Fruit fly (Drosophila melanogaster) whole organism, embryonic: ENCODE data around the gene UQCR-Q.
A peak's percentile ranks its signal among the peaks of the same experiment; 100 is the strongest.

Source experiments
- Atf6 ChIP-seq: fragments of 200-800 bp; sonication (Bioruptor generic); IDR thresholded peaks from 2 replicates; pipeline ENCODE4 v1.3.6; 2022; ENCODE audit warnings: missing biosample characterization, missing genetic modification characterization
- CG1024 ChIP-seq: fragments of 200-800 bp; sonication (Bioruptor generic); IDR thresholded peaks from 2 replicates; pipeline ENCODE4 v1.3.6; 2022; ENCODE audit warnings: missing biosample characterization, missing genetic modification characterization
- CG11093 ChIP-seq: fragments of 200-800 bp; sonication (Bioruptor generic); IDR thresholded peaks from 3 replicates; pipeline ENCODE4 v1.3.6; 2022; ENCODE audit warnings: missing biosample characterization, missing genetic modification characterization
- CG12071 ChIP-seq: fragments of 200-800 bp; sonication (Bioruptor generic); optimal IDR thresholded peaks from 3 replicates; lab custom pipeline; 2018; ENCODE audit warnings: missing biosample characterization, mild to moderate bottlenecking, missing genetic modification characterization
- CG13296 ChIP-seq: fragments of 200-800 bp; sonication (Bioruptor generic); optimal IDR thresholded peaks from 3 replicates; lab custom pipeline; 2018; ENCODE audit warnings: missing biosample characterization, mild to moderate bottlenecking, missing genetic modification characterization
- CG13894 ChIP-seq: fragments of 200-800 bp; sonication (Bioruptor generic); optimal IDR thresholded peaks from 3 replicates; lab custom pipeline; 2018; ENCODE audit warnings: missing biosample characterization, mild to moderate bottlenecking, missing genetic modification characterization, moderate library complexity
- CG14710 ChIP-seq: fragments of 200-800 bp; sonication (Bioruptor generic); optimal IDR thresholded peaks from 3 replicates; lab custom pipeline; 2019; ENCODE audit warnings: missing biosample characterization, mild to moderate bottlenecking, missing genetic modification characterization, moderate library complexity
- CG32767 ChIP-seq: fragments of 200-800 bp; sonication (Bioruptor generic); IDR thresholded peaks from 2 replicates; pipeline ENCODE4 v1.3.6; 2022; ENCODE audit warnings: missing biosample characterization, missing genetic modification characterization
- CG4854 ChIP-seq: fragments of 200-800 bp; sonication (Bioruptor generic); optimal IDR thresholded peaks from 2 replicates; lab custom pipeline; 2016; ENCODE audit warnings: missing biosample characterization, missing genetic modification characterization, inconsistent platforms
- CG6654 ChIP-seq: fragments of 200-800 bp; sonication (Bioruptor generic); optimal IDR thresholded peaks from 2 replicates; lab custom pipeline; 2017; ENCODE audit warnings: missing biosample characterization, mild to moderate bottlenecking, missing genetic modification characterization
- CG7745 ChIP-seq: fragments of 200-800 bp; sonication (Bioruptor generic); optimal IDR thresholded peaks from 2 replicates; lab custom pipeline; 2018; ENCODE audit warnings: missing biosample characterization, mild to moderate bottlenecking, missing genetic modification characterization, moderate library complexity
- CG7928 ChIP-seq: fragments of 200-800 bp; sonication (Bioruptor generic); optimal IDR thresholded peaks from 2 replicates; lab custom pipeline; 2017; ENCODE audit warnings: missing biosample characterization, mild to moderate bottlenecking, missing genetic modification characterization
- CG9727 ChIP-seq: fragments of 200-800 bp; sonication (Bioruptor generic); optimal IDR thresholded peaks from 3 replicates; lab custom pipeline; 2017; ENCODE audit warnings: missing biosample characterization, mild to moderate bottlenecking, missing genetic modification characterization
- Dbx ChIP-seq: fragments of 200-800 bp; sonication (Bioruptor generic); IDR thresholded peaks from 3 replicates; pipeline ENCODE4 v1.3.6; 2022; ENCODE audit warnings: missing biosample characterization, missing genetic modification characterization
- Dip2 ChIP-seq: fragments of 200-800 bp; sonication (Bioruptor generic); IDR thresholded peaks from 2 replicates; pipeline ENCODE4 v1.3.6; 2022; ENCODE audit warnings: missing biosample characterization, missing genetic modification characterization
- Dll ChIP-seq: fragments of 200-800 bp; sonication (Bioruptor generic); IDR thresholded peaks from 4 replicates; pipeline ENCODE4 v1.3.6; 2022; ENCODE audit warnings: missing biosample characterization, missing genetic modification characterization; ENCODE audit not compliant: partially characterized antibody
- Doc3 ChIP-seq: fragments of 200-800 bp; sonication (Bioruptor generic); IDR thresholded peaks from 3 replicates; pipeline ENCODE4 v1.3.6; 2022; ENCODE audit warnings: missing biosample characterization, missing genetic modification characterization; ENCODE audit not compliant: partially characterized antibody
- Eip74EF ChIP-seq, 2 experiments: fragments of 200-800 bp in 1 of 2; fragments of >200 bp in 1 of 2; sonication (Bioruptor generic) in 1 of 2; optimal IDR thresholded peaks; 2 replicates each; lab custom pipeline; 2017 to 2019; ENCODE audit warnings: missing biosample characterization in 2 of 2, missing genetic modification characterization in 2 of 2, mild to moderate bottlenecking in 1 of 2, moderate library complexity in 1 of 2
- HLH3B ChIP-seq: fragments of 200-800 bp; sonication (Bioruptor generic); IDR thresholded peaks from 2 replicates; pipeline ENCODE4 v1.3.6; 2022; ENCODE audit warnings: missing biosample characterization, missing genetic modification characterization
- HLH4C ChIP-seq: fragments of 200-800 bp; sonication (Bioruptor generic); IDR thresholded peaks from 3 replicates; pipeline ENCODE4 v1.3.6; 2022; ENCODE audit warnings: missing biosample characterization, missing genetic modification characterization; ENCODE audit not compliant: partially characterized antibody
- HmgD ChIP-seq: fragments of 200-800 bp; sonication (Bioruptor generic); optimal IDR thresholded peaks from 3 replicates; lab custom pipeline; 2016; ENCODE audit warnings: missing biosample characterization, missing genetic modification characterization
- Meics ChIP-seq: fragments of 200-800 bp; sonication (Bioruptor generic); optimal IDR thresholded peaks from 2 replicates; lab custom pipeline; 2017; ENCODE audit warnings: missing biosample characterization, mild to moderate bottlenecking, missing genetic modification characterization
- Oli ChIP-seq: fragments of 200-800 bp; sonication (Bioruptor generic); optimal IDR thresholded peaks from 2 replicates; lab custom pipeline; 2018; ENCODE audit warnings: missing biosample characterization, mild to moderate bottlenecking, missing genetic modification characterization, moderate library complexity
- Scr ChIP-seq: fragments of 200-800 bp; sonication (Bioruptor generic); IDR thresholded peaks from 2 replicates; pipeline ENCODE4 v1.3.6; 2022; ENCODE audit warnings: missing biosample characterization, missing genetic modification characterization; ENCODE audit not compliant: partially characterized antibody
- Sin3A ChIP-seq: fragments of >200 bp; optimal IDR thresholded peaks from 2 replicates; lab custom pipeline; 2018
- Sry-β ChIP-seq: fragments of 200-800 bp; sonication (Bioruptor generic); optimal IDR thresholded peaks from 2 replicates; lab custom pipeline; 2018; ENCODE audit warnings: missing biosample characterization, mild to moderate bottlenecking, missing genetic modification characterization, moderate library complexity
- br ChIP-seq: fragments of >200 bp; optimal IDR thresholded peaks from 2 replicates; lab custom pipeline; 2017
- cato ChIP-seq: fragments of 200-800 bp; sonication (Bioruptor generic); optimal IDR thresholded peaks from 2 replicates; lab custom pipeline; 2016; ENCODE audit warnings: missing biosample characterization, missing genetic modification characterization, borderline replicate concordance
- dati ChIP-seq: fragments of 200-800 bp; sonication (Bioruptor generic); IDR thresholded peaks from 2 replicates; pipeline ENCODE4 v1.3.6; 2022; ENCODE audit warnings: missing biosample characterization, missing genetic modification characterization
- dmrt11E ChIP-seq: fragments of 200-800 bp; sonication (Bioruptor generic); optimal IDR thresholded peaks from 3 replicates; lab custom pipeline; 2018; ENCODE audit warnings: missing biosample characterization, mild to moderate bottlenecking, missing genetic modification characterization, moderate library complexity
- gem ChIP-seq: fragments of 200-800 bp; sonication (Bioruptor generic); optimal IDR thresholded peaks from 2 replicates; lab custom pipeline; 2019; ENCODE audit warnings: missing biosample characterization, mild to moderate bottlenecking, missing genetic modification characterization, moderate library complexity
- gfzf ChIP-seq: fragments of 200-800 bp; sonication (Bioruptor generic); optimal IDR thresholded peaks from 2 replicates; lab custom pipeline; 2016; ENCODE audit warnings: missing biosample characterization, mild to moderate bottlenecking, missing genetic modification characterization, moderate library complexity
- h ChIP-seq: fragments of >200 bp; optimal IDR thresholded peaks from 2 replicates; lab custom pipeline; 2017
- hkb ChIP-seq, 2 experiments: fragments of 200-800 bp in 1 of 2; fragments of >200 bp in 1 of 2; sonication (Bioruptor generic) in 1 of 2; IDR thresholded peaks in 1 of 2; optimal IDR thresholded peaks in 1 of 2; 2 replicates each; pipeline versions ENCODE4 v1.3.6 to Lab custom; 2017 to 2022; ENCODE audit warnings: missing biosample characterization in 1 of 2, missing genetic modification characterization in 1 of 2
- jing ChIP-seq: fragments of 200-800 bp; sonication (Bioruptor generic); optimal IDR thresholded peaks from 2 replicates; lab custom pipeline; 2018; ENCODE audit warnings: missing biosample characterization, mild to moderate bottlenecking, missing genetic modification characterization
- knrl ChIP-seq: fragments of 200-800 bp; sonication (Bioruptor generic); IDR thresholded peaks from 3 replicates; pipeline ENCODE4 v1.3.6; 2022; ENCODE audit warnings: missing biosample characterization, missing genetic modification characterization; ENCODE audit not compliant: partially characterized antibody
- odd ChIP-seq: fragments of 200-800 bp; sonication (Bioruptor generic); optimal IDR thresholded peaks from 2 replicates; lab custom pipeline; 2017; ENCODE audit warnings: missing biosample characterization, mild to moderate bottlenecking, missing genetic modification characterization
- prd ChIP-seq, 3 experiments: fragments of >200 bp in 2 of 3; fragments of 200-800 bp in 1 of 3; sonication (Bioruptor generic) in 1 of 3; optimal IDR thresholded peaks in 2 of 3; IDR thresholded peaks in 1 of 3; 2 replicates in 2 of 3; 3 replicates in 1 of 3; pipeline versions ENCODE4 v1.3.6 to Lab custom; 2017 to 2022; ENCODE audit warnings: missing biosample characterization in 1 of 3, missing genetic modification characterization in 1 of 3
- slp2 ChIP-seq: fragments of 200-800 bp; sonication (Bioruptor generic); optimal IDR thresholded peaks from 2 replicates; lab custom pipeline; 2016; ENCODE audit warnings: missing biosample characterization, missing genetic modification characterization
- sqz ChIP-seq: fragments of 200-800 bp; sonication (Bioruptor generic); optimal IDR thresholded peaks from 3 replicates; lab custom pipeline; 2018; ENCODE audit warnings: missing biosample characterization, mild to moderate bottlenecking, missing genetic modification characterization
- sr ChIP-seq: fragments of 200-800 bp; sonication (Bioruptor generic); IDR thresholded peaks from 3 replicates; pipeline ENCODE4 v1.3.6; 2022; ENCODE audit warnings: missing biosample characterization, missing genetic modification characterization
- trh ChIP-seq: fragments of 200-800 bp; sonication (Bioruptor generic); optimal IDR thresholded peaks from 2 replicates; lab custom pipeline; 2016; ENCODE audit warnings: missing biosample characterization, missing genetic modification characterization
- twi ChIP-seq: fragments of 200-800 bp; optimal IDR thresholded peaks from 2 replicates; lab custom pipeline; 2019; ENCODE audit warnings: missing biosample characterization, mild to moderate bottlenecking, missing genetic modification characterization, moderate library complexity
- vnd ChIP-seq: fragments of 200-800 bp; sonication (Bioruptor generic); IDR thresholded peaks from 3 replicates; pipeline ENCODE4 v1.3.6; 2022; ENCODE audit warnings: missing biosample characterization, missing genetic modification characterization; ENCODE audit not compliant: partially characterized antibody
- wdn ChIP-seq: fragments of 200-800 bp; sonication (Bioruptor generic); IDR thresholded peaks from 2 replicates; pipeline ENCODE4 v1.3.6; 2022; ENCODE audit warnings: missing biosample characterization, missing genetic modification characterization
- z ChIP-seq: fragments of 200-800 bp; sonication (Bioruptor generic); IDR thresholded peaks from 3 replicates; pipeline ENCODE4 v1.3.6; 2022; ENCODE audit warnings: missing biosample characterization, missing genetic modification characterization
- zen2 ChIP-seq: fragments of 200-800 bp; sonication (Bioruptor generic); IDR thresholded peaks from 3 replicates; pipeline ENCODE4 v1.3.6; 2022; ENCODE audit warnings: missing biosample characterization, missing genetic modification characterization; ENCODE audit not compliant: partially characterized antibody

The UQCR-Q gene

dm6 chr3L:17486794-17487726 lies 12.5 kb downstream of the UQCR-Q start, which contains the start of gene Oatp74D (continued):
- TF ChIP-seq sqz (GFP tag; lab: Kevin White, UChicago): peak; percentile 64
- TF ChIP-seq gem (tag; lab: Kevin White, UChicago): peak; percentile 11
- TF ChIP-seq Atf6 (GFP tag; lab: Robert Waterston, UW): peak; percentile 31
- TF ChIP-seq jing: no peak
- TF ChIP-seq CG7745 (tag; lab: Kevin White, UChicago): no peak
- TF ChIP-seq h (lab: Kevin White, UChicago): no peak
- peak in 1 of 2 experiments; percentile 51 for TF ChIP-seq Eip74EF (GFP tag; optimal IDR thresholded peaks at IDR 0.05; lab: Kevin White, UChicago)
- no peak for TF ChIP-seq CG1024 (GFP tag; lab: Robert Waterston, UW)
- TF ChIP-seq CG13894 (tag; lab: Kevin White, UChicago): peak; percentile 71
- TF ChIP-seq CG12071 (GFP tag; lab: Kevin White, UChicago): peak; percentile 74
- peak; percentile 61 for TF ChIP-seq odd (GFP tag; lab: Kevin White, UChicago)
- TF ChIP-seq zen2 (GFP tag; lab: Robert Waterston, UW): no peak; the same call in 2 of the 3 replicates
- TF ChIP-seq CG4854 (GFP tag; lab: Kevin White, UChicago): no peak
- TF ChIP-seq CG32767 (GFP tag; lab: Robert Waterston, UW): peak; percentile 77
- TF ChIP-seq CG14710: peak; percentile 32
- TF ChIP-seq HLH3B (GFP tag; lab: Robert Waterston, UW): peak; percentile 43; the same call in 1 of the 2 replicates
- no peak for TF ChIP-seq Dll (GFP tag; lab: Robert Waterston, UW)
- no peak for TF ChIP-seq vnd (GFP tag; lab: Robert Waterston, UW)
- peak; percentile 68 for TF ChIP-seq sr (GFP tag; lab: Robert Waterston, UW)
- TF ChIP-seq Meics: peak; percentile 47
- TF ChIP-seq Dip2 (GFP tag; lab: Robert Waterston, UW): no peak
- TF ChIP-seq gfzf (GFP tag; lab: Kevin White, UChicago): no peak
- no peak for TF ChIP-seq br (lab: Kevin White, UChicago)
- TF ChIP-seq prd (optimal IDR thresholded peaks at IDR 0.05; lab: Kevin White, UChicago): no peak
- peak; percentile 54 for TF ChIP-seq prd (GFP tag; IDR thresholded peaks at IDR 0.05; lab: Robert Waterston, UW)
- TF ChIP-seq Doc3 (GFP tag; lab: Robert Waterston, UW): no peak
- no peak for TF ChIP-seq trh (GFP tag; lab: Kevin White, UChicago)
- TF ChIP-seq hkb (optimal IDR thresholded peaks at IDR 0.05; lab: Kevin White, UChicago): no peak
- peak; percentile 44 for TF ChIP-seq hkb (GFP tag; IDR thresholded peaks at IDR 0.05; lab: Robert Waterston, UW)
- no peak for TF ChIP-seq CG7928 (GFP tag; lab: Kevin White, UChicago)
- TF ChIP-seq Sry-β (GFP tag; lab: Kevin White, UChicago): peak; percentile 31
- TF ChIP-seq dmrt11E (tag; lab: Kevin White, UChicago): peak; percentile 50
- 0 out of 2 replicates have a peak, but pooled peaks have one; percentile 28 for TF ChIP-seq Scr (GFP tag; lab: Robert Waterston, UW)
- TF ChIP-seq HmgD (GFP tag; lab: Kevin White, UChicago): peak; percentile 40
- peak; percentile 45; the same call in 1 of the 3 replicates for TF ChIP-seq Dbx (GFP tag; lab: Robert Waterston, UW)
- TF ChIP-seq twi (tag; lab: Kevin White, UChicago): peak; percentile 64
- TF ChIP-seq CG9727 (GFP tag; lab: Kevin White, UChicago): peak; percentile 63
- TF ChIP-seq Sin3A (lab: Kevin White, UChicago): no peak
- no peak for TF ChIP-seq CG6654
- TF ChIP-seq CG11093: no peak
- TF ChIP-seq slp2: peak; percentile 8
- peak; percentile 31 for TF ChIP-seq cato (GFP tag; lab: Kevin White, UChicago)
- peak; percentile 78 for TF ChIP-seq z (GFP tag; lab: Robert Waterston, UW)
- peak; percentile 12 for TF ChIP-seq Oli (tag; lab: Kevin White, UChicago)
- no peak for TF ChIP-seq knrl (GFP tag; lab: Robert Waterston, UW)
- peak; percentile 39; the same call in 1 of the 3 replicates for TF ChIP-seq HLH4C (GFP tag; lab: Robert Waterston, UW)
- TF ChIP-seq wdn: no peak; the same call in 1 of the 2 replicates
- TF ChIP-seq CG13296 (GFP tag; lab: Kevin White, UChicago): peak; percentile 65
- no peak for TF ChIP-seq dati (GFP tag; lab: Robert Waterston, UW)
